Fruit fly (Drosophila melanogaster) whole organism, embryonic: Measurements from ENCODE around the gene CG3702.

Experiments
- Abd-B ChIP-seq: fragments of 200-800 bp; sonication (Bioruptor generic); optimal IDR thresholded peaks from 2 replicates; lab custom pipeline; 2018; ENCODE audit warnings: missing biosample characterization, mild to moderate bottlenecking, missing genetic modification characterization, moderate library complexity
- Adf1 ChIP-seq: fragments of 200-800 bp; sonication (Bioruptor generic); IDR thresholded peaks from 2 replicates; pipeline ENCODE4 v1.3.6; 2022; ENCODE audit warnings: missing biosample characterization, missing genetic modification characterization
- BtbVII ChIP-seq: fragments of 200-800 bp; sonication (Bioruptor generic); optimal IDR thresholded peaks from 3 replicates; lab custom pipeline; 2017; ENCODE audit warnings: missing biosample characterization, mild to moderate bottlenecking, missing genetic modification characterization
- CG10366 ChIP-seq: fragments of 200-800 bp; sonication (Bioruptor generic); IDR thresholded peaks from 2 replicates; pipeline ENCODE4 v1.3.6; 2022; ENCODE audit warnings: missing biosample characterization, missing genetic modification characterization
- CG10565 ChIP-seq: fragments of 200-800 bp; sonication (Bioruptor generic); optimal IDR thresholded peaks from 3 replicates; lab custom pipeline; 2016; ENCODE audit warnings: missing biosample characterization, mild to moderate bottlenecking, missing genetic modification characterization
- CG13296 ChIP-seq: fragments of 200-800 bp; sonication (Bioruptor generic); optimal IDR thresholded peaks from 3 replicates; lab custom pipeline; 2018; ENCODE audit warnings: missing biosample characterization, mild to moderate bottlenecking, missing genetic modification characterization
- CG13624 ChIP-seq: fragments of 200-800 bp; sonication (Bioruptor generic); optimal IDR thresholded peaks from 2 replicates; lab custom pipeline; 2016; ENCODE audit warnings: missing biosample characterization, missing genetic modification characterization
- CG14965 ChIP-seq: fragments of 200-800 bp; sonication (Bioruptor generic); optimal IDR thresholded peaks from 2 replicates; lab custom pipeline; 2016; ENCODE audit warnings: missing biosample characterization, missing genetic modification characterization, borderline replicate concordance
- CG15269 ChIP-seq: fragments of 200-800 bp; sonication (Bioruptor generic); optimal IDR thresholded peaks from 2 replicates; lab custom pipeline; 2018; ENCODE audit warnings: missing biosample characterization, mild to moderate bottlenecking, missing genetic modification characterization, moderate library complexity
- CG2120 ChIP-seq: fragments of 200-800 bp; sonication (Bioruptor generic); optimal IDR thresholded peaks from 3 replicates; lab custom pipeline; 2016; ENCODE audit warnings: missing biosample characterization, missing genetic modification characterization
- CG2889 ChIP-seq: fragments of 200-800 bp; sonication (Bioruptor generic); IDR thresholded peaks from 3 replicates; pipeline ENCODE4 v1.3.6; 2022; ENCODE audit warnings: missing biosample characterization, missing genetic modification characterization
- CG34376 ChIP-seq: fragments of 200-800 bp; sonication (Bioruptor generic); optimal IDR thresholded peaks from 2 replicates; lab custom pipeline; 2018; ENCODE audit warnings: missing biosample characterization, mild to moderate bottlenecking, missing genetic modification characterization
- CG4854 ChIP-seq: fragments of 200-800 bp; sonication (Bioruptor generic); optimal IDR thresholded peaks from 2 replicates; lab custom pipeline; 2016; ENCODE audit warnings: missing biosample characterization, missing genetic modification characterization, inconsistent platforms
- CG5180 ChIP-seq: fragments of 200-800 bp; sonication (Bioruptor generic); optimal IDR thresholded peaks from 3 replicates; lab custom pipeline; 2017; ENCODE audit warnings: missing biosample characterization, missing genetic modification characterization, mild to moderate bottlenecking, moderate library complexity, missing genetic modification reagents
- CG6254 ChIP-seq: fragments of 200-800 bp; sonication (Bioruptor generic); optimal IDR thresholded peaks from 3 replicates; lab custom pipeline; 2017; ENCODE audit warnings: mild to moderate bottlenecking, missing biosample characterization, missing genetic modification reagents, missing genetic modification characterization
- CG6654 ChIP-seq: fragments of 200-800 bp; sonication (Bioruptor generic); optimal IDR thresholded peaks from 2 replicates; lab custom pipeline; 2017; ENCODE audit warnings: missing biosample characterization, mild to moderate bottlenecking, missing genetic modification characterization
- CG7928 ChIP-seq: fragments of 200-800 bp; sonication (Bioruptor generic); optimal IDR thresholded peaks from 2 replicates; lab custom pipeline; 2017; ENCODE audit warnings: missing biosample characterization, mild to moderate bottlenecking, missing genetic modification characterization
- CG8290 ChIP-seq, 3 experiments: fragments of 200-800 bp; sonication (Bioruptor generic); optimal IDR thresholded peaks; 2 replicates each; lab custom pipeline; 2016 to 2019; ENCODE audit warnings: missing biosample characterization in 3 of 3, missing genetic modification characterization in 3 of 3, mild to moderate bottlenecking in 2 of 3, moderate library complexity in 1 of 3
- CG8359 ChIP-seq: fragments of 200-800 bp; sonication (Bioruptor generic); optimal IDR thresholded peaks from 2 replicates; lab custom pipeline; 2017; ENCODE audit warnings: missing biosample characterization, mild to moderate bottlenecking, missing genetic modification characterization, borderline replicate concordance
- CG8388 ChIP-seq: fragments of 200-800 bp; sonication (Bioruptor generic); optimal IDR thresholded peaks from 2 replicates; lab custom pipeline; 2019; ENCODE audit warnings: missing biosample characterization, mild to moderate bottlenecking, missing genetic modification characterization, moderate library complexity
- CG8478 ChIP-seq: fragments of >200 bp; optimal IDR thresholded peaks from 2 replicates; lab custom pipeline; 2018
- CG8924 ChIP-seq: fragments of 200-800 bp; optimal IDR thresholded peaks from 3 replicates; lab custom pipeline; 2019; ENCODE audit warnings: missing biosample characterization, mild to moderate bottlenecking, missing genetic modification characterization, moderate library complexity
- CHES-1-like ChIP-seq: fragments of 200-800 bp; sonication (Bioruptor generic); optimal IDR thresholded peaks from 2 replicates; lab custom pipeline; 2016; ENCODE audit warnings: missing biosample characterization, missing genetic modification characterization
- Dip2 ChIP-seq: fragments of 200-800 bp; sonication (Bioruptor generic); IDR thresholded peaks from 2 replicates; pipeline ENCODE4 v1.3.6; 2022; ENCODE audit warnings: missing biosample characterization, missing genetic modification characterization
- Drgx ChIP-seq: fragments of 200-800 bp; sonication (Bioruptor generic); IDR thresholded peaks from 2 replicates; pipeline ENCODE4 v1.3.6; 2022; ENCODE audit warnings: missing biosample characterization, missing genetic modification characterization
- Gsc ChIP-seq: fragments of 200-800 bp; sonication (Bioruptor generic); IDR thresholded peaks from 2 replicates; pipeline ENCODE4 v1.3.6; 2022; ENCODE audit warnings: missing biosample characterization, missing genetic modification characterization
- Gug ChIP-seq: fragments of 200-800 bp; sonication (Bioruptor generic); IDR thresholded peaks from 4 replicates; pipeline ENCODE4 v1.3.6; 2022; ENCODE audit warnings: missing biosample characterization, missing genetic modification characterization
- Hand ChIP-seq: fragments of 200-800 bp; sonication (Bioruptor generic); optimal IDR thresholded peaks from 2 replicates; lab custom pipeline; 2017; ENCODE audit warnings: mild to moderate bottlenecking, missing biosample characterization, missing genetic modification reagents, missing genetic modification characterization
- HmgZ ChIP-seq: fragments of 200-800 bp; sonication (Bioruptor generic); optimal IDR thresholded peaks from 2 replicates; lab custom pipeline; 2018; ENCODE audit warnings: missing biosample characterization, mild to moderate bottlenecking, missing genetic modification characterization
- Lhr ChIP-seq: fragments of 200-800 bp; sonication (Bioruptor generic); optimal IDR thresholded peaks from 3 replicates; lab custom pipeline; 2017; ENCODE audit warnings: mild to moderate bottlenecking, missing biosample characterization, missing genetic modification reagents, missing genetic modification characterization
- Meics ChIP-seq: fragments of 200-800 bp; sonication (Bioruptor generic); optimal IDR thresholded peaks from 2 replicates; lab custom pipeline; 2017; ENCODE audit warnings: missing biosample characterization, mild to moderate bottlenecking, missing genetic modification characterization
- Myb ChIP-seq: fragments of 200-800 bp; sonication (Bioruptor generic); optimal IDR thresholded peaks from 2 replicates; lab custom pipeline; 2016; ENCODE audit warnings: missing biosample characterization, missing genetic modification characterization
- NfI ChIP-seq: fragments of 200-800 bp; sonication (Bioruptor generic); optimal IDR thresholded peaks from 3 replicates; lab custom pipeline; 2018; ENCODE audit warnings: missing biosample characterization, mild to moderate bottlenecking, missing genetic modification characterization, moderate library complexity
- Oaz ChIP-seq: fragments of 200-800 bp; sonication (Bioruptor generic); IDR thresholded peaks from 2 replicates; pipeline ENCODE4 v1.3.6; 2022; ENCODE audit warnings: missing biosample characterization, missing genetic modification characterization
- Pdp1 ChIP-seq, 2 experiments: fragments of 200-800 bp; sonication (Bioruptor generic); optimal IDR thresholded peaks; 3 replicates each; lab custom pipeline; 2016; ENCODE audit warnings: missing biosample characterization in 2 of 2, missing genetic modification characterization in 2 of 2, mild to moderate bottlenecking in 1 of 2, moderate library complexity in 1 of 2
- Rx ChIP-seq: fragments of 200-800 bp; sonication (Bioruptor generic); IDR thresholded peaks from 2 replicates; pipeline ENCODE4 v1.3.6; 2022; ENCODE audit warnings: missing biosample characterization, missing genetic modification characterization
- Sin3A ChIP-seq: fragments of >200 bp; optimal IDR thresholded peaks from 2 replicates; lab custom pipeline; 2018
- al ChIP-seq: fragments of 200-800 bp; sonication (Bioruptor generic); IDR thresholded peaks from 2 replicates; pipeline ENCODE4 v1.3.6; 2022; ENCODE audit warnings: missing biosample characterization, missing genetic modification characterization
- bcd ChIP-seq: fragments of 200-800 bp; sonication (Bioruptor generic); optimal IDR thresholded peaks from 2 replicates; lab custom pipeline; 2017; ENCODE audit warnings: missing biosample characterization, mild to moderate bottlenecking, missing genetic modification characterization
- en ChIP-seq: fragments of 200-800 bp; sonication (Bioruptor generic); optimal IDR thresholded peaks from 2 replicates; lab custom pipeline; 2016; ENCODE audit warnings: missing biosample characterization, missing genetic modification characterization
- fd96Cb ChIP-seq: fragments of 200-800 bp; sonication (Bioruptor generic); optimal IDR thresholded peaks from 2 replicates; lab custom pipeline; 2018; ENCODE audit warnings: missing biosample characterization, mild to moderate bottlenecking, missing genetic modification characterization, moderate library complexity
- ftz-f1 ChIP-seq: fragments of 200-800 bp; sonication (Bioruptor generic); optimal IDR thresholded peaks from 2 replicates; lab custom pipeline; 2016; ENCODE audit warnings: missing biosample characterization, missing genetic modification characterization
- gce ChIP-seq: fragments of 200-800 bp; sonication (Bioruptor generic); IDR thresholded peaks from 3 replicates; pipeline ENCODE4 v1.3.6; 2022; ENCODE audit warnings: missing biosample characterization, missing genetic modification characterization
- gfzf ChIP-seq: fragments of 200-800 bp; sonication (Bioruptor generic); optimal IDR thresholded peaks from 2 replicates; lab custom pipeline; 2016; ENCODE audit warnings: missing biosample characterization, mild to moderate bottlenecking, missing genetic modification characterization, moderate library complexity
- gro ChIP-seq: fragments of 200-800 bp; sonication (Bioruptor generic); optimal IDR thresholded peaks from 2 replicates; lab custom pipeline; 2016; ENCODE audit warnings: missing biosample characterization, missing genetic modification characterization
- gsb ChIP-seq: fragments of 200-800 bp; sonication (Bioruptor generic); IDR thresholded peaks from 2 replicates; pipeline ENCODE4 v1.3.6; 2022; ENCODE audit warnings: missing biosample characterization, missing genetic modification characterization
- ken ChIP-seq: fragments of 200-800 bp; sonication (Bioruptor generic); IDR thresholded peaks from 3 replicates; pipeline ENCODE4 v1.3.6; 2022; ENCODE audit warnings: missing biosample characterization, missing genetic modification characterization
- nerfin-1 ChIP-seq: fragments of 200-800 bp; sonication (Bioruptor generic); optimal IDR thresholded peaks from 3 replicates; lab custom pipeline; 2019; ENCODE audit warnings: missing biosample characterization, mild to moderate bottlenecking, missing genetic modification characterization, moderate library complexity
- row ChIP-seq: fragments of 200-800 bp; sonication (Bioruptor generic); IDR thresholded peaks from 3 replicates; pipeline ENCODE4 v1.3.6; 2022; ENCODE audit warnings: missing biosample characterization, missing genetic modification characterization
- sens ChIP-seq: fragments of 200-800 bp; sonication (Bioruptor generic); peaks from one replicate; lab custom pipeline; 2016; ENCODE audit warnings: missing biosample characterization, missing genetic modification characterization
- usp ChIP-seq: fragments of >200 bp; optimal IDR thresholded peaks from 2 replicates; lab custom pipeline; 2017; ENCODE audit warnings: missing biosample characterization, missing genetic modification characterization

Gene CG3702

dm6 chr2L:4222921-4223279, 4.0 kb downstream of the CG3702 start (continued):
- TF ChIP-seq CG4854 (GFP tag; lab: Kevin White, UChicago): no peak
- peak; percentile 75 for TF ChIP-seq CG6254 (GFP tag; lab: Kevin White, UChicago)
- no peak for TF ChIP-seq CG14965 (GFP tag; lab: Kevin White, UChicago)
- TF ChIP-seq CG8359 (GFP tag; lab: Kevin White, UChicago): peak; percentile 39
- peak; percentile 11 for TF ChIP-seq CHES-1-like (GFP tag; lab: Kevin White, UChicago)
- TF ChIP-seq gsb (GFP tag; lab: Robert Waterston, UW): no peak
- TF ChIP-seq CG10565: no peak
- no peak for TF ChIP-seq CG5180 (GFP tag; lab: Kevin White, UChicago)
- peak; percentile 47 for TF ChIP-seq fd96Cb (tag; lab: Kevin White, UChicago)
- no peak for TF ChIP-seq CG13296 (GFP tag; lab: Kevin White, UChicago)
- TF ChIP-seq Dip2 (GFP tag; lab: Robert Waterston, UW): no peak
- peak; percentile 51 for TF ChIP-seq bcd (GFP tag; lab: Kevin White, UChicago)
- TF ChIP-seq CG15269 (tag; lab: Kevin White, UChicago): peak; percentile 49
- no peak for TF ChIP-seq ken (GFP tag; lab: Robert Waterston, UW)
- no peak for TF ChIP-seq CG8478 (lab: Kevin White, UChicago)
- TF ChIP-seq Lhr (GFP tag; lab: Kevin White, UChicago): no peak
- no peak for TF ChIP-seq CG7928 (GFP tag; lab: Kevin White, UChicago)
- peak; percentile 75 for TF ChIP-seq CG8924 (tag; lab: Kevin White, UChicago)
- peak; percentile 34 for TF ChIP-seq Abd-B (GFP tag; lab: Kevin White, UChicago)
- peak; percentile 18; the same call in 1 of the 2 replicates for TF ChIP-seq CG10366 (GFP tag; lab: Robert Waterston, UW)
- peak; percentile 7; the same call in 1 of the 4 replicates for TF ChIP-seq Gug (GFP tag; lab: Robert Waterston, UW)
- TF ChIP-seq CG2889 (GFP tag; lab: Robert Waterston, UW): no peak
- TF ChIP-seq CG2120 (GFP tag; lab: Kevin White, UChicago): peak; percentile 64
- no peak for TF ChIP-seq Adf1 (GFP tag; lab: Robert Waterston, UW)
- peak; percentile 46; the same call in 1 of the 2 replicates for TF ChIP-seq Drgx (GFP tag; lab: Robert Waterston, UW)
- TF ChIP-seq Sin3A (lab: Kevin White, UChicago): no peak
- no peak for TF ChIP-seq HmgZ (tag; lab: Kevin White, UChicago)
- TF ChIP-seq Pdp1 (GFP tag; optimal IDR thresholded peaks at IDR 0.05; lab: Kevin White, UChicago): peak in 1 of 2 experiments; percentile 35
- TF ChIP-seq CG34376 (GFP tag; lab: Kevin White, UChicago): no peak
- no peak for TF ChIP-seq gfzf (GFP tag; lab: Kevin White, UChicago)
- no peak for TF ChIP-seq gro (GFP tag; lab: Kevin White, UChicago)
- TF ChIP-seq sens (GFP tag; lab: Kevin White, UChicago): peak; percentile 68
- peak; percentile 53 for TF ChIP-seq Meics
- no peak for TF ChIP-seq Gsc (GFP tag; lab: Robert Waterston, UW)
- TF ChIP-seq Hand (GFP tag; lab: Kevin White, UChicago): no peak
- TF ChIP-seq nerfin-1 (tag; lab: Kevin White, UChicago): peak; percentile 60
- no peak for TF ChIP-seq usp
- peak; percentile 17 for TF ChIP-seq CG6654 (GFP tag; lab: Kevin White, UChicago)
- TF ChIP-seq CG8290 (GFP tag; optimal IDR thresholded peaks at IDR 0.05; lab: Kevin White, UChicago): peak; percentile 21
- peak in 1 of 2 experiments; percentile 17 for TF ChIP-seq CG8290 (tag; optimal IDR thresholded peaks at IDR 0.05; lab: Kevin White, UChicago)
- TF ChIP-seq ftz-f1 (GFP tag; lab: Kevin White, UChicago): no peak
- TF ChIP-seq NfI (GFP tag; lab: Kevin White, UChicago): peak; percentile 19
- no peak for TF ChIP-seq en (GFP tag; lab: Kevin White, UChicago)
- no peak for TF ChIP-seq CG13624 (GFP tag; lab: Kevin White, UChicago)
- peak; percentile 18; the same call in 1 of the 2 replicates for TF ChIP-seq Rx (GFP tag; lab: Robert Waterston, UW)
- peak; percentile 55 for TF ChIP-seq BtbVII
- TF ChIP-seq al (GFP tag; lab: Robert Waterston, UW): 0 out of 2 replicates have a peak, but pooled peaks have one; percentile 32
- TF ChIP-seq Myb (GFP tag; lab: Kevin White, UChicago): no peak
- TF ChIP-seq Oaz (GFP tag; lab: Robert Waterston, UW): no peak
- 0 out of 3 replicates have a peak, but pooled peaks have one; percentile 9 for TF ChIP-seq gce (GFP tag; lab: Robert Waterston, UW)
- peak; percentile 58 for TF ChIP-seq CG8388 (GFP tag; lab: Kevin White, UChicago)
- TF ChIP-seq row: peak; percentile 69
